Fruit fly (Drosophila melanogaster) whole organism, adult: ENCODE measurements around the gene CG11151.

Experiments used
- CG11617 ChIP-seq: fragments of 200-800 bp; sonication (Bioruptor generic); optimal IDR thresholded peaks from 2 replicates; lab custom pipeline; 2017; ENCODE audit warnings: mild to moderate bottlenecking, missing biosample characterization, missing genetic modification reagents, missing genetic modification characterization
- CG14711 ChIP-seq: fragments of 200-800 bp; sonication (Bioruptor generic); optimal IDR thresholded peaks from 2 replicates; lab custom pipeline; 2018; ENCODE audit warnings: missing biosample characterization, mild to moderate bottlenecking, missing genetic modification characterization, moderate library complexity
- CG33017 ChIP-seq: fragments of 200-800 bp; sonication (Bioruptor generic); optimal IDR thresholded peaks from 2 replicates; lab custom pipeline; 2018; ENCODE audit warnings: missing biosample characterization, mild to moderate bottlenecking, missing genetic modification characterization, moderate library complexity
- CG7045 ChIP-seq: fragments of 200-800 bp; sonication (Bioruptor generic); optimal IDR thresholded peaks from 2 replicates; lab custom pipeline; 2017; ENCODE audit warnings: missing biosample characterization, mild to moderate bottlenecking, missing genetic modification characterization
- bab1 ChIP-seq: fragments of 200-800 bp; sonication (Bioruptor generic); optimal IDR thresholded peaks from 3 replicates; lab custom pipeline; 2019; ENCODE audit warnings: missing biosample characterization, mild to moderate bottlenecking, missing genetic modification characterization, moderate library complexity
- cic ChIP-seq: fragments of 200-800 bp; sonication (Bioruptor generic); optimal IDR thresholded peaks from 2 replicates; lab custom pipeline; 2017; ENCODE audit warnings: missing biosample characterization, mild to moderate bottlenecking, missing genetic modification characterization, moderate library complexity
- kay ChIP-seq: fragments of 200-800 bp; sonication (Bioruptor generic); peaks from one replicate; lab custom pipeline; 2016; ENCODE audit warnings: missing biosample characterization, missing genetic modification characterization, borderline replicate concordance
- ovo ChIP-seq: fragments of 200-800 bp; sonication (Bioruptor generic); optimal IDR thresholded peaks from 2 replicates; lab custom pipeline; 2016; ENCODE audit warnings: missing biosample characterization, missing genetic modification characterization
- tj ChIP-seq: fragments of 200-800 bp; sonication (Bioruptor generic); optimal IDR thresholded peaks from 3 replicates; lab custom pipeline; 2017; ENCODE audit warnings: missing biosample characterization, mild to moderate bottlenecking, missing genetic modification characterization, moderate library complexity

dm6 chrX:13747635-13748467 lies 8.3 kb downstream of the CG11151 start:
- TF ChIP-seq CG11617 (no peak), CG14711 (no peak), CG7045 (GFP tag; lab: Kevin White, UChicago) (no peak), kay (GFP tag; lab: Kevin White, UChicago) (peak; percentile 49), CG33017 (tag; lab: Kevin White, UChicago) (no peak), ovo (GFP tag; lab: Kevin White, UChicago) (peak; percentile 65), cic (GFP tag; lab: Kevin White, UChicago) (no peak), tj (GFP tag; lab: Kevin White, UChicago) (peak; percentile 75), bab1 (GFP tag; lab: Kevin White, UChicago) (peak; percentile 17)
